Fruit fly (Drosophila melanogaster) whole organism, embryonic: Measurements from ENCODE around the gene MED14.

Source experiments
- CG10462 ChIP-seq: fragments of 200-800 bp; sonication (Bioruptor generic); optimal IDR thresholded peaks from 2 replicates; lab custom pipeline; 2016; ENCODE audit warnings: missing biosample characterization, missing genetic modification characterization
- CG11398 ChIP-seq: fragments of 200-800 bp; sonication (Bioruptor generic); optimal IDR thresholded peaks from 2 replicates; lab custom pipeline; 2016; ENCODE audit warnings: missing biosample characterization, missing genetic modification characterization
- CG11504 ChIP-seq: fragments of 200-800 bp; sonication (Bioruptor generic); optimal IDR thresholded peaks from 3 replicates; lab custom pipeline; 2019; ENCODE audit warnings: missing biosample characterization, mild to moderate bottlenecking, missing genetic modification characterization, moderate library complexity
- CG11560 ChIP-seq: fragments of 200-800 bp; sonication (Bioruptor generic); IDR thresholded peaks from 3 replicates; pipeline ENCODE4 v1.3.6; 2022; ENCODE audit warnings: missing biosample characterization, missing genetic modification characterization
- CG12071 ChIP-seq: fragments of 200-800 bp; sonication (Bioruptor generic); optimal IDR thresholded peaks from 3 replicates; lab custom pipeline; 2018; ENCODE audit warnings: missing biosample characterization, mild to moderate bottlenecking, missing genetic modification characterization
- CG13287 ChIP-seq: fragments of 200-800 bp; sonication (Bioruptor generic); IDR thresholded peaks from 2 replicates; pipeline ENCODE4 v1.3.6; 2022; ENCODE audit warnings: missing biosample characterization, missing genetic modification characterization; ENCODE audit not compliant: partially characterized antibody
- CG14050 ChIP-seq: fragments of 200-800 bp; sonication (Bioruptor generic); IDR thresholded peaks from 3 replicates; pipeline ENCODE4 v1.3.6; 2022; ENCODE audit warnings: missing biosample characterization, missing genetic modification characterization
- CG15073 ChIP-seq: fragments of 200-800 bp; sonication (Bioruptor generic); optimal IDR thresholded peaks from 2 replicates; lab custom pipeline; 2016; ENCODE audit warnings: missing biosample characterization, missing genetic modification characterization
- CG16779 ChIP-seq: fragments of 200-800 bp; sonication (Bioruptor generic); IDR thresholded peaks from 2 replicates; pipeline ENCODE4 v1.3.6; 2022; ENCODE audit warnings: missing biosample characterization, missing genetic modification characterization
- CG17361 ChIP-seq: fragments of 200-800 bp; sonication (Bioruptor generic); IDR thresholded peaks from 3 replicates; pipeline ENCODE4 v1.3.6; 2022; ENCODE audit warnings: missing biosample characterization, missing genetic modification characterization
- CG2202 ChIP-seq: fragments of 200-800 bp; sonication (Bioruptor generic); optimal IDR thresholded peaks from 2 replicates; lab custom pipeline; 2018; ENCODE audit warnings: missing biosample characterization, mild to moderate bottlenecking, missing genetic modification characterization
- CG30431 ChIP-seq: fragments of 200-800 bp; sonication (Bioruptor generic); optimal IDR thresholded peaks from 2 replicates; lab custom pipeline; 2017; ENCODE audit warnings: missing biosample characterization, missing genetic modification characterization
- CG34224 ChIP-seq: fragments of 200-800 bp; sonication (Bioruptor generic); IDR thresholded peaks from 3 replicates; pipeline ENCODE4 v1.3.6; 2022; ENCODE audit warnings: missing biosample characterization, missing genetic modification characterization; ENCODE audit not compliant: partially characterized antibody
- CG43689 ChIP-seq: fragments of 200-800 bp; sonication (Bioruptor generic); IDR thresholded peaks from 2 replicates; pipeline ENCODE4 v1.3.6; 2022; ENCODE audit warnings: missing biosample characterization, missing genetic modification characterization
- CG7357 ChIP-seq: fragments of 200-800 bp; sonication (Bioruptor generic); IDR thresholded peaks from 3 replicates; pipeline ENCODE4 v1.3.6; 2022; ENCODE audit warnings: missing biosample characterization, missing genetic modification characterization
- CoRest ChIP-seq: fragments of 200-800 bp; sonication (Bioruptor generic); optimal IDR thresholded peaks from 3 replicates; lab custom pipeline; 2018; ENCODE audit warnings: missing biosample characterization, mild to moderate bottlenecking, missing genetic modification characterization, moderate library complexity
- Dip2 ChIP-seq: fragments of 200-800 bp; sonication (Bioruptor generic); IDR thresholded peaks from 2 replicates; pipeline ENCODE4 v1.3.6; 2022; ENCODE audit warnings: missing biosample characterization, missing genetic modification characterization
- E2f1 ChIP-seq: fragments of 200-800 bp; sonication (Bioruptor generic); IDR thresholded peaks from 2 replicates; pipeline ENCODE4 v1.3.6; 2022; ENCODE audit warnings: missing biosample characterization, missing genetic modification characterization
- E2f2 ChIP-seq: fragments of 200-800 bp; sonication (Bioruptor generic); IDR thresholded peaks from 2 replicates; pipeline ENCODE4 v1.3.6; 2022; ENCODE audit warnings: missing biosample characterization, missing genetic modification characterization
- Gug ChIP-seq: fragments of 200-800 bp; sonication (Bioruptor generic); IDR thresholded peaks from 4 replicates; pipeline ENCODE4 v1.3.6; 2022; ENCODE audit warnings: missing biosample characterization, missing genetic modification characterization
- H15 ChIP-seq: fragments of 200-800 bp; sonication (Bioruptor generic); IDR thresholded peaks from 3 replicates; pipeline ENCODE4 v1.3.6; 2022; ENCODE audit warnings: missing biosample characterization, missing genetic modification characterization
- HmgZ ChIP-seq: fragments of 200-800 bp; sonication (Bioruptor generic); optimal IDR thresholded peaks from 2 replicates; lab custom pipeline; 2018; ENCODE audit warnings: missing biosample characterization, mild to moderate bottlenecking, missing genetic modification characterization
- Hmr ChIP-seq: fragments of 200-800 bp; sonication (Bioruptor generic); optimal IDR thresholded peaks from 3 replicates; lab custom pipeline; 2017; ENCODE audit warnings: mild to moderate bottlenecking, missing biosample characterization, missing genetic modification reagents, missing genetic modification characterization
- Mes4 ChIP-seq: fragments of 200-800 bp; sonication (Bioruptor generic); optimal IDR thresholded peaks from 2 replicates; lab custom pipeline; 2016; ENCODE audit warnings: missing biosample characterization, missing genetic modification characterization
- NC2α ChIP-seq: fragments of 200-800 bp; sonication (Bioruptor generic); optimal IDR thresholded peaks from 2 replicates; lab custom pipeline; 2016; ENCODE audit warnings: missing biosample characterization, missing genetic modification characterization
- Nf-YA ChIP-seq: fragments of 200-800 bp; sonication (Bioruptor generic); IDR thresholded peaks from 2 replicates; pipeline ENCODE4 v1.3.6; 2022; ENCODE audit warnings: missing biosample characterization, missing genetic modification characterization
- Nf-YB ChIP-seq: fragments of 200-800 bp; sonication (Bioruptor generic); optimal IDR thresholded peaks from 3 replicates; lab custom pipeline; 2019; ENCODE audit warnings: missing biosample characterization, mild to moderate bottlenecking, missing genetic modification characterization, moderate library complexity
- Xbp1 ChIP-seq: fragments of 200-800 bp; sonication (Bioruptor generic); optimal IDR thresholded peaks from 3 replicates; lab custom pipeline; 2016; ENCODE audit warnings: missing biosample characterization, mild to moderate bottlenecking, missing genetic modification characterization
- az2 ChIP-seq: fragments of 200-800 bp; sonication (Bioruptor generic); optimal IDR thresholded peaks from 3 replicates; lab custom pipeline; 2016; ENCODE audit warnings: missing biosample characterization, missing genetic modification characterization
- bcd ChIP-seq: fragments of 200-800 bp; sonication (Bioruptor generic); optimal IDR thresholded peaks from 2 replicates; lab custom pipeline; 2017; ENCODE audit warnings: missing biosample characterization, mild to moderate bottlenecking, missing genetic modification characterization
- btn ChIP-seq: fragments of 200-800 bp; sonication (Bioruptor generic); optimal IDR thresholded peaks from 2 replicates; lab custom pipeline; 2016; ENCODE audit warnings: missing biosample characterization, missing genetic modification characterization
- cas ChIP-seq: fragments of 200-800 bp; sonication (Bioruptor generic); IDR thresholded peaks from 2 replicates; pipeline ENCODE4 v1.3.6; 2022; ENCODE audit warnings: missing biosample characterization, missing genetic modification characterization
- chm ChIP-seq: fragments of 200-800 bp; sonication (Bioruptor generic); IDR thresholded peaks from 2 replicates; pipeline ENCODE4 v1.3.6; 2022; ENCODE audit warnings: missing biosample characterization, missing genetic modification characterization
- corto ChIP-seq: fragments of 200-800 bp; sonication (Bioruptor generic); optimal IDR thresholded peaks from 2 replicates; lab custom pipeline; 2016; ENCODE audit warnings: missing biosample characterization, mild to moderate bottlenecking, missing genetic modification characterization, moderate library complexity
- dpn ChIP-seq, 2 experiments: fragments of 200-800 bp; sonication (Bioruptor generic); optimal IDR thresholded peaks; 3 replicates each; lab custom pipeline; 2016; ENCODE audit warnings: missing biosample characterization in 2 of 2, missing genetic modification characterization in 2 of 2
- fd96Cb ChIP-seq: fragments of 200-800 bp; sonication (Bioruptor generic); optimal IDR thresholded peaks from 2 replicates; lab custom pipeline; 2018; ENCODE audit warnings: missing biosample characterization, mild to moderate bottlenecking, missing genetic modification characterization, moderate library complexity
- gcm2 ChIP-seq: fragments of 200-800 bp; sonication (Bioruptor generic); optimal IDR thresholded peaks from 2 replicates; lab custom pipeline; 2016; ENCODE audit warnings: missing biosample characterization, missing genetic modification characterization
- kni ChIP-seq: fragments of 200-800 bp; sonication (Bioruptor generic); optimal IDR thresholded peaks from 3 replicates; lab custom pipeline; 2017; ENCODE audit warnings: mild to moderate bottlenecking, missing biosample characterization, missing genetic modification reagents, missing genetic modification characterization
- knrl ChIP-seq: fragments of 200-800 bp; sonication (Bioruptor generic); IDR thresholded peaks from 3 replicates; pipeline ENCODE4 v1.3.6; 2022; ENCODE audit warnings: missing biosample characterization, missing genetic modification characterization; ENCODE audit not compliant: partially characterized antibody
- nom ChIP-seq: fragments of 200-800 bp; sonication (Bioruptor generic); optimal IDR thresholded peaks from 2 replicates; lab custom pipeline; 2017; ENCODE audit warnings: missing biosample characterization, missing genetic modification characterization, mild to moderate bottlenecking, moderate library complexity, missing genetic modification reagents
- pfk ChIP-seq: fragments of 200-800 bp; sonication (Bioruptor generic); optimal IDR thresholded peaks from 2 replicates; lab custom pipeline; 2018; ENCODE audit warnings: missing biosample characterization, mild to moderate bottlenecking, missing genetic modification characterization, moderate library complexity
- pho ChIP-seq: fragments of 200-800 bp; sonication (Bioruptor generic); optimal IDR thresholded peaks from 2 replicates; lab custom pipeline; 2016; ENCODE audit warnings: missing biosample characterization, missing genetic modification characterization
- scrt ChIP-seq: fragments of 200-800 bp; sonication (Bioruptor generic); optimal IDR thresholded peaks from 2 replicates; lab custom pipeline; 2018; ENCODE audit warnings: missing biosample characterization, mild to moderate bottlenecking, missing genetic modification characterization, moderate library complexity
- sens ChIP-seq: fragments of 200-800 bp; sonication (Bioruptor generic); peaks from one replicate; lab custom pipeline; 2016; ENCODE audit warnings: missing biosample characterization, missing genetic modification characterization
- so ChIP-seq: fragments of 200-800 bp; sonication (Bioruptor generic); IDR thresholded peaks from 3 replicates; pipeline ENCODE4 v1.3.6; 2022; ENCODE audit warnings: missing biosample characterization, missing genetic modification characterization
- sr ChIP-seq: fragments of 200-800 bp; sonication (Bioruptor generic); IDR thresholded peaks from 3 replicates; pipeline ENCODE4 v1.3.6; 2022; ENCODE audit warnings: missing biosample characterization, missing genetic modification characterization
- tgo ChIP-seq: fragments of 200-800 bp; sonication (Bioruptor generic); IDR thresholded peaks from 3 replicates; pipeline ENCODE4 v1.3.6; 2022; ENCODE audit warnings: missing biosample characterization, missing genetic modification characterization
- twi ChIP-seq: fragments of 200-800 bp; optimal IDR thresholded peaks from 2 replicates; lab custom pipeline; 2019; ENCODE audit warnings: missing biosample characterization, mild to moderate bottlenecking, missing genetic modification characterization, moderate library complexity
- zen2 ChIP-seq: fragments of 200-800 bp; sonication (Bioruptor generic); IDR thresholded peaks from 3 replicates; pipeline ENCODE4 v1.3.6; 2022; ENCODE audit warnings: missing biosample characterization, missing genetic modification characterization; ENCODE audit not compliant: partially characterized antibody

Gene MED14

dm6 chr3L:627819-628601, 35.0 kb downstream of the MED14 start (continued):
- no peak; the same call in 1 of the 2 replicates for TF ChIP-seq E2f2
- no peak for TF ChIP-seq Nf-YA (GFP tag; lab: Robert Waterston, UW)
- no peak for TF ChIP-seq NC2α
- no peak for TF ChIP-seq twi (tag; lab: Kevin White, UChicago)
- TF ChIP-seq so (GFP tag; lab: Robert Waterston, UW), result peak; percentile 70; the same call in 1 of the 3 replicates
- peak; percentile 60 for TF ChIP-seq sens (GFP tag; lab: Kevin White, UChicago)
- TF ChIP-seq CG12071 (GFP tag; lab: Kevin White, UChicago), result peak; percentile 19
- TF ChIP-seq Xbp1 (GFP tag; lab: Kevin White, UChicago), result no peak
- no peak; the same call in 2 of the 3 replicates for TF ChIP-seq CG17361 (GFP tag; lab: Robert Waterston, UW)
- TF ChIP-seq CG2202, result peak; percentile 12
- no peak for TF ChIP-seq CG10462
- TF ChIP-seq knrl, result no peak
- TF ChIP-seq gcm2 (GFP tag; lab: Kevin White, UChicago), result no peak
- peak; percentile 87 for TF ChIP-seq HmgZ (tag; lab: Kevin White, UChicago)
- peak; percentile 78; the same call in 2 of the 3 replicates for TF ChIP-seq zen2 (GFP tag; lab: Robert Waterston, UW)
- peak; percentile 35; the same call in 1 of the 3 replicates for TF ChIP-seq CG14050 (GFP tag; lab: Robert Waterston, UW)
- 0 out of 2 replicates have a peak, but pooled peaks have one; percentile 16 for TF ChIP-seq cas
- peak; percentile 46 for TF ChIP-seq pfk
- TF ChIP-seq kni, result peak; percentile 100
- TF ChIP-seq dpn (GFP tag; optimal IDR thresholded peaks at IDR 0.05; lab: Kevin White, UChicago), result peak in 1 of 2 experiments; percentile 12
- TF ChIP-seq tgo (GFP tag; lab: Robert Waterston, UW), result peak; percentile 53; the same call in 2 of the 3 replicates
- peak; percentile 25 for TF ChIP-seq CG11504
- peak; percentile 6; the same call in 1 of the 3 replicates for TF ChIP-seq sr (GFP tag; lab: Robert Waterston, UW)
- TF ChIP-seq CG11398, result no peak
- TF ChIP-seq CG16779 (GFP tag; lab: Robert Waterston, UW), result no peak
- peak; percentile 61; the same call in 2 of the 3 replicates for TF ChIP-seq CG7357 (GFP tag; lab: Robert Waterston, UW)
- TF ChIP-seq Mes4 (GFP tag; lab: Kevin White, UChicago), result no peak
- peak; percentile 76; the same call in 1 of the 4 replicates for TF ChIP-seq Gug (GFP tag; lab: Robert Waterston, UW)
- peak; percentile 27 for TF ChIP-seq fd96Cb
- TF ChIP-seq H15 (GFP tag; lab: Robert Waterston, UW), result 0 out of 3 replicates have a peak, but pooled peaks have one; percentile 35
- no peak for TF ChIP-seq corto (GFP tag; lab: Kevin White, UChicago)
- TF ChIP-seq pho (GFP tag; lab: Kevin White, UChicago), result peak; percentile 39
- TF ChIP-seq chm (GFP tag; lab: Robert Waterston, UW), result peak; percentile 87
- peak; percentile 30 for TF ChIP-seq Nf-YB (GFP tag; lab: Kevin White, UChicago)
- TF ChIP-seq CoRest (tag; lab: Kevin White, UChicago), result peak; percentile 36
- TF ChIP-seq CG34224 (GFP tag; lab: Robert Waterston, UW), result no peak; the same call in 2 of the 3 replicates
- peak; percentile 8 for TF ChIP-seq az2
- no peak for TF ChIP-seq Dip2 (GFP tag; lab: Robert Waterston, UW)
- peak; percentile 67 for TF ChIP-seq Hmr (GFP tag; lab: Kevin White, UChicago)
- peak; percentile 22 for TF ChIP-seq CG30431 (GFP tag; lab: Kevin White, UChicago)
- TF ChIP-seq CG11560 (tag; lab: Robert Waterston, UW), result no peak
- TF ChIP-seq btn, result peak; percentile 40
- TF ChIP-seq nom (GFP tag; lab: Kevin White, UChicago), result peak; percentile 55
- TF ChIP-seq E2f1 (GFP tag; lab: Robert Waterston, UW), result peak; percentile 41; the same call in 1 of the 2 replicates
- no peak for TF ChIP-seq CG15073 (GFP tag; lab: Kevin White, UChicago)
- peak; percentile 19 for TF ChIP-seq bcd (GFP tag; lab: Kevin White, UChicago)
- TF ChIP-seq CG43689, result no peak
- TF ChIP-seq scrt (GFP tag; lab: Kevin White, UChicago), result peak; percentile 99
- TF ChIP-seq CG13287, result peak; percentile 58; the same call in 1 of the 2 replicates
